Worm (Caenorhabditis elegans): ENCODE measurements around the gene asp-19.

ce11 chrV:18770623-18771022 lies 41.4 kb upstream of the asp-19 start, which contains the start of gene clec-255:
- TF ChIP-seq med-1 (GFP tag; optimal IDR thresholded peaks at IDR 0.05; ENCODE audit: insufficient read depth) (no peak), tab-1 (GFP tag; IDR thresholded peaks at IDR 0.05) (no peak), klf-2 (GFP tag; conservative IDR thresholded peaks at IDR 0.05) (no peak)

Data from whole organism, midembryonic.